Fruit fly (Drosophila melanogaster) whole organism, embryonic: ENCODE data around the gene CG6295.

Source experiments
- Asciz ChIP-seq: fragments of 200-800 bp; sonication (Bioruptor generic); optimal IDR thresholded peaks from 2 replicates; lab custom pipeline; 2017; ENCODE audit warnings: missing biosample characterization, mild to moderate bottlenecking, missing genetic modification characterization, missing genetic modification reagents
- Atf-2 ChIP-seq: fragments of 200-800 bp; sonication (Bioruptor generic); optimal IDR thresholded peaks from 2 replicates; lab custom pipeline; 2016; ENCODE audit warnings: missing biosample characterization, missing genetic modification characterization
- Awh ChIP-seq: fragments of 200-800 bp; sonication (Bioruptor generic); IDR thresholded peaks from 2 replicates; pipeline ENCODE4, ENCODE4 v1.3.6; 2022; ENCODE audit warnings: missing biosample characterization, missing genetic modification characterization
- B-H2 ChIP-seq: fragments of 200-800 bp; sonication (Bioruptor generic); optimal IDR thresholded peaks from 2 replicates; lab custom pipeline; 2018; ENCODE audit warnings: missing biosample characterization, mild to moderate bottlenecking, missing genetic modification characterization
- Blimp-1 ChIP-seq: fragments of 200-800 bp; sonication (Bioruptor generic); optimal IDR thresholded peaks from 3 replicates; lab custom pipeline; 2018; ENCODE audit warnings: missing biosample characterization, missing genetic modification characterization, mild to moderate bottlenecking, moderate library complexity, missing genetic modification reagents
- CG10565 ChIP-seq: fragments of 200-800 bp; sonication (Bioruptor generic); optimal IDR thresholded peaks from 3 replicates; lab custom pipeline; 2016; ENCODE audit warnings: missing biosample characterization, mild to moderate bottlenecking, missing genetic modification characterization
- CG11398 ChIP-seq: fragments of 200-800 bp; sonication (Bioruptor generic); optimal IDR thresholded peaks from 2 replicates; lab custom pipeline; 2016; ENCODE audit warnings: missing biosample characterization, missing genetic modification characterization
- CG13287 ChIP-seq: fragments of 200-800 bp; sonication (Bioruptor generic); IDR thresholded peaks from 2 replicates; pipeline ENCODE4 v1.3.6; 2022; ENCODE audit warnings: missing biosample characterization, missing genetic modification characterization; ENCODE audit not compliant: partially characterized antibody
- CG14014 ChIP-seq: fragments of 200-800 bp; sonication (Bioruptor generic); IDR thresholded peaks from 2 replicates; pipeline ENCODE4 v1.3.6; 2022; ENCODE audit warnings: missing biosample characterization, missing genetic modification characterization
- CG14441 ChIP-seq: fragments of 200-800 bp; sonication (Bioruptor generic); IDR thresholded peaks from 2 replicates; pipeline ENCODE4 v1.3.6; 2022; ENCODE audit warnings: missing biosample characterization, missing genetic modification characterization
- CG1603 ChIP-seq: fragments of 200-800 bp; sonication (Bioruptor generic); optimal IDR thresholded peaks from 2 replicates; lab custom pipeline; 2019; ENCODE audit warnings: missing biosample characterization, mild to moderate bottlenecking, missing genetic modification characterization, moderate library complexity
- CG16863 ChIP-seq: fragments of 200-800 bp; sonication (Bioruptor generic); optimal IDR thresholded peaks from 3 replicates; lab custom pipeline; 2016; ENCODE audit warnings: missing biosample characterization, missing genetic modification characterization
- CG17612 ChIP-seq: fragments of 200-800 bp; sonication (Bioruptor generic); IDR thresholded peaks from 2 replicates; pipeline ENCODE4 v1.3.6; 2022; ENCODE audit warnings: missing biosample characterization, missing genetic modification characterization
- CG18262 ChIP-seq: fragments of 200-800 bp; optimal IDR thresholded peaks from 3 replicates; lab custom pipeline; 2019; ENCODE audit warnings: missing biosample characterization, mild to moderate bottlenecking, missing genetic modification characterization, moderate library complexity
- CG18599 ChIP-seq: fragments of 200-800 bp; sonication (Bioruptor generic); optimal IDR thresholded peaks from 3 replicates; lab custom pipeline; 2017; ENCODE audit warnings: missing biosample characterization, missing genetic modification characterization, mild to moderate bottlenecking, moderate library complexity, missing genetic modification reagents
- CG31441 ChIP-seq: fragments of 200-800 bp; sonication (Bioruptor generic); IDR thresholded peaks from 2 replicates; pipeline ENCODE4 v1.3.6; 2022; ENCODE audit warnings: missing biosample characterization, missing genetic modification characterization
- CG34224 ChIP-seq: fragments of 200-800 bp; sonication (Bioruptor generic); IDR thresholded peaks from 3 replicates; pipeline ENCODE4 v1.3.6; 2022; ENCODE audit warnings: missing biosample characterization, missing genetic modification characterization; ENCODE audit not compliant: partially characterized antibody
- CG3995 ChIP-seq: fragments of 200-800 bp; sonication (Bioruptor generic); optimal IDR thresholded peaks from 3 replicates; lab custom pipeline; 2016; ENCODE audit warnings: missing biosample characterization, missing genetic modification characterization
- CG4617 ChIP-seq: fragments of 200-800 bp; sonication (Bioruptor generic); optimal IDR thresholded peaks from 3 replicates; lab custom pipeline; 2016; ENCODE audit warnings: missing biosample characterization, missing genetic modification characterization, borderline replicate concordance
- CG6791 ChIP-seq: fragments of 200-800 bp; sonication (Bioruptor generic); IDR thresholded peaks from 3 replicates; pipeline ENCODE4 v1.3.6; 2022; ENCODE audit warnings: missing biosample characterization, missing genetic modification characterization; ENCODE audit not compliant: partially characterized antibody
- CG7928 ChIP-seq: fragments of 200-800 bp; sonication (Bioruptor generic); optimal IDR thresholded peaks from 2 replicates; lab custom pipeline; 2017; ENCODE audit warnings: missing biosample characterization, mild to moderate bottlenecking, missing genetic modification characterization
- CG7963 ChIP-seq: fragments of 200-800 bp; sonication (Bioruptor generic); IDR thresholded peaks from 3 replicates; pipeline ENCODE4 v1.3.6; 2022; ENCODE audit warnings: missing biosample characterization, missing genetic modification characterization; ENCODE audit not compliant: partially characterized antibody
- CG8944 ChIP-seq: fragments of 200-800 bp; sonication (Bioruptor generic); optimal IDR thresholded peaks from 3 replicates; lab custom pipeline; 2016; ENCODE audit warnings: missing biosample characterization, missing genetic modification characterization
- Camta ChIP-seq: fragments of 200-800 bp; sonication (Bioruptor generic); optimal IDR thresholded peaks from 2 replicates; lab custom pipeline; 2016; ENCODE audit warnings: missing biosample characterization, missing genetic modification characterization
- E2f2 ChIP-seq: fragments of 200-800 bp; sonication (Bioruptor generic); IDR thresholded peaks from 2 replicates; pipeline ENCODE4 v1.3.6; 2022; ENCODE audit warnings: missing biosample characterization, missing genetic modification characterization
- GATAe ChIP-seq: fragments of 200-800 bp; sonication (Bioruptor generic); conservative IDR thresholded peaks from 2 replicates; pipeline ENCODE4 v1.3.6; 2022; ENCODE audit warnings: missing biosample characterization, missing genetic modification characterization
- Hr78 ChIP-seq, 2 experiments: fragments of 200-800 bp in 1 of 2; fragments of >200 bp in 1 of 2; sonication (Bioruptor generic) in 1 of 2; optimal IDR thresholded peaks; 2 replicates each; lab custom pipeline; 2017 to 2019; ENCODE audit warnings: missing biosample characterization in 2 of 2, missing genetic modification characterization in 2 of 2, mild to moderate bottlenecking in 1 of 2, moderate library complexity in 1 of 2
- Lhr ChIP-seq: fragments of 200-800 bp; sonication (Bioruptor generic); optimal IDR thresholded peaks from 3 replicates; lab custom pipeline; 2017; ENCODE audit warnings: mild to moderate bottlenecking, missing biosample characterization, missing genetic modification reagents, missing genetic modification characterization
- Nf-YC ChIP-seq: fragments of 200-800 bp; optimal IDR thresholded peaks from 3 replicates; lab custom pipeline; 2019; ENCODE audit warnings: missing biosample characterization, mild to moderate bottlenecking, missing genetic modification characterization, moderate library complexity
- Rfx ChIP-seq: fragments of 200-800 bp; sonication (Bioruptor generic); IDR thresholded peaks from 2 replicates; pipeline ENCODE4 v1.3.6; 2022; ENCODE audit warnings: missing biosample characterization, missing genetic modification characterization
- Spps ChIP-seq: fragments of 200-800 bp; sonication (Bioruptor generic); optimal IDR thresholded peaks from 2 replicates; lab custom pipeline; 2018; ENCODE audit warnings: missing biosample characterization, mild to moderate bottlenecking, missing genetic modification characterization
- cad ChIP-seq: fragments of >200 bp; optimal IDR thresholded peaks from 2 replicates; lab custom pipeline; 2017; ENCODE audit warnings: missing biosample characterization, missing genetic modification characterization
- dmrt11E ChIP-seq: fragments of 200-800 bp; sonication (Bioruptor generic); optimal IDR thresholded peaks from 3 replicates; lab custom pipeline; 2018; ENCODE audit warnings: missing biosample characterization, mild to moderate bottlenecking, missing genetic modification characterization, moderate library complexity
- ems ChIP-seq: fragments of 200-800 bp; sonication (Bioruptor generic); optimal IDR thresholded peaks from 3 replicates; lab custom pipeline; 2016; ENCODE audit warnings: missing biosample characterization, missing genetic modification characterization
- eyg ChIP-seq: fragments of 200-800 bp; sonication (Bioruptor generic); optimal IDR thresholded peaks from 3 replicates; lab custom pipeline; 2016; ENCODE audit warnings: missing biosample characterization, missing genetic modification characterization
- inv ChIP-seq: fragments of 200-800 bp; sonication (Bioruptor generic); IDR thresholded peaks from 2 replicates; pipeline ENCODE4 v1.3.6; 2022; ENCODE audit warnings: missing biosample characterization, missing genetic modification characterization; ENCODE audit not compliant: partially characterized antibody
- nau ChIP-seq: fragments of 200-800 bp; sonication (Bioruptor generic); optimal IDR thresholded peaks from 3 replicates; lab custom pipeline; 2017; ENCODE audit warnings: missing biosample characterization, mild to moderate bottlenecking, missing genetic modification characterization, missing genetic modification reagents
- nerfin-1 ChIP-seq: fragments of 200-800 bp; sonication (Bioruptor generic); optimal IDR thresholded peaks from 3 replicates; lab custom pipeline; 2019; ENCODE audit warnings: missing biosample characterization, mild to moderate bottlenecking, missing genetic modification characterization, moderate library complexity
- odd ChIP-seq: fragments of 200-800 bp; sonication (Bioruptor generic); optimal IDR thresholded peaks from 2 replicates; lab custom pipeline; 2017; ENCODE audit warnings: missing biosample characterization, mild to moderate bottlenecking, missing genetic modification characterization
- pros ChIP-seq: fragments of 200-800 bp; sonication (Bioruptor generic); optimal IDR thresholded peaks from 3 replicates; lab custom pipeline; 2019; ENCODE audit warnings: missing biosample characterization, mild to moderate bottlenecking, missing genetic modification characterization, moderate library complexity
- pum ChIP-seq: fragments of 200-800 bp; sonication (Bioruptor generic); optimal IDR thresholded peaks from 2 replicates; lab custom pipeline; 2016; ENCODE audit warnings: missing biosample characterization, missing genetic modification characterization
- salm ChIP-seq: fragments of 200-800 bp; sonication (Bioruptor generic); optimal IDR thresholded peaks from 2 replicates; lab custom pipeline; 2018; ENCODE audit warnings: missing biosample characterization, mild to moderate bottlenecking, missing genetic modification characterization
- sob ChIP-seq: fragments of 200-800 bp; sonication (Bioruptor generic); IDR thresholded peaks from 2 replicates; pipeline ENCODE4 v1.3.6; 2022; ENCODE audit warnings: missing biosample characterization, missing genetic modification characterization
- tap ChIP-seq: fragments of 200-800 bp; optimal IDR thresholded peaks from 3 replicates; lab custom pipeline; 2019; ENCODE audit warnings: missing biosample characterization, mild to moderate bottlenecking, missing genetic modification characterization, moderate library complexity
- zen2 ChIP-seq: fragments of 200-800 bp; sonication (Bioruptor generic); IDR thresholded peaks from 3 replicates; pipeline ENCODE4 v1.3.6; 2022; ENCODE audit warnings: missing biosample characterization, missing genetic modification characterization; ENCODE audit not compliant: partially characterized antibody
- zfh1 ChIP-seq: fragments of 200-800 bp; sonication (Bioruptor generic); IDR thresholded peaks from 3 replicates; pipeline ENCODE4 v1.3.6; 2022; ENCODE audit warnings: missing biosample characterization, missing genetic modification characterization

Gene CG6295

dm6 chr3R:26966794-26967323 lies 40.0 kb downstream of the CG6295 start, which contains the start of gene CG5521 (continued):
- peak; percentile 78 for TF ChIP-seq CG4617 (GFP tag; lab: Kevin White, UChicago)
- TF ChIP-seq CG16863, result no peak
- peak; percentile 11 for TF ChIP-seq Nf-YC (tag; lab: Kevin White, UChicago)
- TF ChIP-seq CG13287 (GFP tag; lab: Robert Waterston, UW), result peak; percentile 56
- no peak for TF ChIP-seq Camta (GFP tag; lab: Kevin White, UChicago)

dm6 chr3R:26966385-26966784 lies 40.5 kb downstream of the CG6295 start, which contains the start of gene Gr97a:
Gr97a (minus strand) TSS chr3R:26966485.
- TF ChIP-seq CG1603 (tag; lab: Kevin White, UChicago), result no peak
- TF ChIP-seq pros (GFP tag; lab: Kevin White, UChicago), result no peak
- TF ChIP-seq CG11398 (GFP tag; lab: Kevin White, UChicago), result no peak
- 0 out of 3 replicates have a peak, but pooled peaks have one; percentile 4 for TF ChIP-seq zfh1 (GFP tag; lab: Robert Waterston, UW)
- no peak for TF ChIP-seq cad
- TF ChIP-seq B-H2, result no peak
- TF ChIP-seq nau (GFP tag; lab: Kevin White, UChicago), result no peak
- no peak for TF ChIP-seq CG7928 (GFP tag; lab: Kevin White, UChicago)
- TF ChIP-seq CG14441 (GFP tag; lab: Robert Waterston, UW), result 0 out of 2 replicates have a peak, but pooled peaks have one; percentile 11
- TF ChIP-seq dmrt11E (tag; lab: Kevin White, UChicago), result no peak
- TF ChIP-seq CG10565 (GFP tag; lab: Kevin White, UChicago), result no peak
- TF ChIP-seq GATAe (GFP tag; lab: Robert Waterston, UW), result no peak
- no peak for TF ChIP-seq Hr78 (GFP tag; optimal IDR thresholded peaks at IDR 0.05; lab: Kevin White, UChicago)
- no peak for TF ChIP-seq CG8944 (GFP tag; lab: Kevin White, UChicago)
- TF ChIP-seq odd (GFP tag; lab: Kevin White, UChicago), result no peak
- TF ChIP-seq CG17612 (GFP tag; lab: Robert Waterston, UW), result no peak
- TF ChIP-seq Blimp-1 (GFP tag; lab: Kevin White, UChicago), result no peak
- TF ChIP-seq CG34224, result no peak
- TF ChIP-seq Asciz (GFP tag; lab: Kevin White, UChicago), result no peak
- no peak for TF ChIP-seq CG14014 (GFP tag; lab: Robert Waterston, UW)
- TF ChIP-seq CG3995, result peak; percentile 50
- no peak for TF ChIP-seq Rfx (GFP tag; lab: Robert Waterston, UW)
- no peak for TF ChIP-seq salm (tag; lab: Kevin White, UChicago)
- TF ChIP-seq CG18262 (tag; lab: Kevin White, UChicago), result no peak
- TF ChIP-seq Lhr (GFP tag; lab: Kevin White, UChicago), result no peak
- no peak for TF ChIP-seq CG6791 (GFP tag; lab: Robert Waterston, UW)

- no peak for TF ChIP-seq CG18599 (GFP tag; lab: Kevin White, UChicago)
- TF ChIP-seq pum, result no peak
- TF ChIP-seq zen2 (GFP tag; lab: Robert Waterston, UW), result peak; percentile 54; the same call in 1 of the 3 replicates
- peak; percentile 39 for TF ChIP-seq Spps (tag; lab: Kevin White, UChicago)
- TF ChIP-seq CG17612 (GFP tag; lab: Robert Waterston, UW), result no peak
- 0 out of 2 replicates have a peak, but pooled peaks have one; percentile 21 for TF ChIP-seq CG31441
- no peak for TF ChIP-seq sob (GFP tag; lab: Robert Waterston, UW)
- TF ChIP-seq ems (GFP tag; lab: Kevin White, UChicago), result no peak
- no peak for TF ChIP-seq eyg (GFP tag; lab: Kevin White, UChicago)
- TF ChIP-seq E2f2 (GFP tag; lab: Robert Waterston, UW), result peak; percentile 96
- TF ChIP-seq Awh (GFP tag; lab: Robert Waterston, UW), result no peak
- no peak for TF ChIP-seq tap (tag; lab: Kevin White, UChicago)
- peak; percentile 63 for TF ChIP-seq inv
- TF ChIP-seq Atf-2, result no peak
- TF ChIP-seq GATAe (GFP tag; lab: Robert Waterston, UW), result no peak
- peak; percentile 80; the same call in 2 of the 3 replicates for TF ChIP-seq CG7963 (GFP tag; lab: Robert Waterston, UW)
- TF ChIP-seq nerfin-1 (tag; lab: Kevin White, UChicago), result no peak
Observed at dm6 chr3R:26964452-26965133, 42.3 kb downstream of the CG6295 start, which contains the start of gene Tsp97E. Tsp97E (minus strand) TSS chr3R:26964817.
